Worm (Caenorhabditis elegans) whole organism, L2 larva: ENCODE results near the gene twk-26.

ENCODE experiments used
- C34F6.9 ChIP-seq: fragments of 150-350 bp; optimal IDR thresholded peaks from 2 replicates; lab custom pipeline; 2014; ENCODE audit warnings: missing biosample characterization, missing genetic modification characterization
- F13H6.1 ChIP-seq: sonication (generic microtip); optimal IDR thresholded peaks from 2 replicates; lab custom pipeline; 2016; ENCODE audit warnings: missing genetic modification characterization, missing compliant biosample characterization
- Y55F3AM.14 ChIP-seq: fragments of 200-800 bp; sonication (Bioruptor generic); optimal IDR thresholded peaks from 2 replicates; lab custom pipeline; 2018; ENCODE audit warnings: mild to moderate bottlenecking, missing genetic modification characterization, missing compliant biosample characterization
- alr-1 ChIP-seq: fragments of 150-350 bp; optimal IDR thresholded peaks from 2 replicates; lab custom pipeline; 2014; ENCODE audit warnings: missing biosample characterization, missing genetic modification characterization
- ama-1 ChIP-seq: fragments of 150-350 bp; optimal IDR thresholded peaks from 2 replicates; lab custom pipeline; 2018; ENCODE audit warnings: inconsistent platforms
- blmp-1 ChIP-seq: sonication (generic microtip); optimal IDR thresholded peaks from 2 replicates; lab custom pipeline; 2017; ENCODE audit warnings: missing genetic modification characterization, mild to moderate bottlenecking, missing compliant biosample characterization, antibody characterized with exemption, moderate library complexity; ENCODE audit not compliant: insufficient read depth
- ceh-82 ChIP-seq: fragments of 150-350 bp; optimal IDR thresholded peaks from 2 replicates; lab custom pipeline; 2014; ENCODE audit warnings: missing biosample characterization, missing genetic modification characterization
- crh-2 ChIP-seq: sonication (generic microtip); optimal IDR thresholded peaks from 2 replicates; lab custom pipeline; 2017; ENCODE audit warnings: missing biosample characterization, missing genetic modification characterization
- egl-27 ChIP-seq: sonication (generic microtip); optimal IDR thresholded peaks from 3 replicates; lab custom pipeline; 2017; ENCODE audit warnings: missing biosample characterization, missing genetic modification reagents, missing genetic modification characterization
- elt-1 ChIP-seq: fragments of 150-350 bp; optimal IDR thresholded peaks from 2 replicates; lab custom pipeline; 2014; ENCODE audit warnings: missing biosample characterization, missing genetic modification characterization
- elt-3 ChIP-seq: sonication (generic microtip); optimal IDR thresholded peaks from 2 replicates; lab custom pipeline; 2017; ENCODE audit warnings: missing biosample characterization, missing genetic modification characterization
- fos-1 ChIP-seq: fragments of 150-350 bp; optimal IDR thresholded peaks from 2 replicates; lab custom pipeline; 2014; ENCODE audit warnings: missing biosample characterization, missing genetic modification characterization
- gmeb-1 ChIP-seq: fragments of 150-350 bp; optimal IDR thresholded peaks from 2 replicates; lab custom pipeline; 2014; ENCODE audit warnings: missing biosample characterization, missing genetic modification characterization
- lin-11 ChIP-seq: fragments of 150-350 bp; sonication (generic microtip); optimal IDR thresholded peaks from 2 replicates; lab custom pipeline; 2014; ENCODE audit warnings: missing biosample characterization, missing genetic modification characterization, inconsistent platforms, mixed read lengths
- lin-13 ChIP-seq: fragments of 150-350 bp; optimal IDR thresholded peaks from 2 replicates; lab custom pipeline; 2014; ENCODE audit warnings: missing biosample characterization, missing genetic modification reagents, missing genetic modification characterization
- lin-39 ChIP-seq: fragments of 150-350 bp; optimal IDR thresholded peaks from 2 replicates; lab custom pipeline; 2014; ENCODE audit warnings: missing biosample characterization, missing genetic modification reagents, missing genetic modification characterization
- lsy-2 ChIP-seq, 2 experiments: fragments of 150-350 bp in 1 of 2; sonication (generic microtip) in 1 of 2; optimal IDR thresholded peaks; 2 replicates each; lab custom pipeline; 2014 to 2017; ENCODE audit warnings: missing biosample characterization in 2 of 2, missing genetic modification characterization in 2 of 2
- mab-5 ChIP-seq: fragments of 150-350 bp; optimal IDR thresholded peaks from 2 replicates; lab custom pipeline; 2014; ENCODE audit warnings: missing biosample characterization, missing genetic modification characterization
- mbf-1 ChIP-seq: sonication (generic microtip); optimal IDR thresholded peaks from 2 replicates; lab custom pipeline; 2017; ENCODE audit warnings: missing biosample characterization, missing genetic modification characterization
- mdl-1 ChIP-seq, 2 experiments: fragments of 150-350 bp in 1 of 2; sonication (generic microtip) in 1 of 2; optimal IDR thresholded peaks; 2 replicates each; lab custom pipeline; 2017; ENCODE audit warnings: missing biosample characterization in 2 of 2, missing genetic modification characterization in 2 of 2
- nhr-11 ChIP-seq: fragments of 150-350 bp; optimal IDR thresholded peaks from 2 replicates; lab custom pipeline; 2014; ENCODE audit warnings: missing biosample characterization, missing genetic modification characterization
- nhr-12 ChIP-seq: fragments of 150-350 bp; optimal IDR thresholded peaks from 2 replicates; lab custom pipeline; 2014; ENCODE audit warnings: missing biosample characterization, missing genetic modification characterization
- nhr-129 ChIP-seq: fragments of 150-350 bp; optimal IDR thresholded peaks from 2 replicates; lab custom pipeline; 2014; ENCODE audit warnings: missing biosample characterization, missing genetic modification characterization
- nhr-21 ChIP-seq: fragments of 150-350 bp; optimal IDR thresholded peaks from 2 replicates; lab custom pipeline; 2014; ENCODE audit warnings: missing biosample characterization, missing genetic modification characterization
- nhr-23 ChIP-seq: fragments of 150-350 bp; optimal IDR thresholded peaks from 2 replicates; lab custom pipeline; 2014; ENCODE audit warnings: missing biosample characterization, missing genetic modification reagents, missing genetic modification characterization
- nhr-237 ChIP-seq: fragments of 150-350 bp; optimal IDR thresholded peaks from 2 replicates; lab custom pipeline; 2014; ENCODE audit warnings: missing biosample characterization, missing genetic modification characterization
- nhr-25 ChIP-seq: fragments of 150-350 bp; sonication (generic microtip); optimal IDR thresholded peaks from 3 replicates; lab custom pipeline; 2014; ENCODE audit warnings: missing biosample characterization, missing genetic modification characterization
- nhr-6 ChIP-seq: fragments of 150-350 bp; optimal IDR thresholded peaks from 2 replicates; lab custom pipeline; 2014; ENCODE audit warnings: missing biosample characterization, missing genetic modification characterization
- sem-4 ChIP-seq: fragments of 150-350 bp; optimal IDR thresholded peaks from 2 replicates; lab custom pipeline; 2014; ENCODE audit warnings: missing biosample characterization, missing genetic modification reagents, missing genetic modification characterization
- skn-1 ChIP-seq: sonication (generic microtip); optimal IDR thresholded peaks from 2 replicates; lab custom pipeline; 2017; ENCODE audit warnings: missing biosample characterization, missing genetic modification characterization
- sma-3 ChIP-seq: sonication (generic microtip); optimal IDR thresholded peaks from 2 replicates; lab custom pipeline; 2016; ENCODE audit warnings: missing genetic modification reagents, missing genetic modification characterization, missing compliant biosample characterization
- sma-9 ChIP-seq, 2 experiments: fragments of 150-350 bp in 1 of 2; sonication (generic microtip) in 1 of 2; optimal IDR thresholded peaks; 2 replicates each; lab custom pipeline; 2014 to 2016; ENCODE audit warnings: missing genetic modification characterization in 2 of 2, mild to moderate bottlenecking in 1 of 2, missing biosample characterization in 1 of 2, missing compliant biosample characterization in 1 of 2, missing genetic modification reagents in 1 of 2, moderate library complexity in 1 of 2
- unc-39 ChIP-seq: fragments of 150-350 bp; optimal IDR thresholded peaks from 2 replicates; lab custom pipeline; 2014; ENCODE audit warnings: missing biosample characterization, missing genetic modification characterization
- unc-55 ChIP-seq: fragments of 150-350 bp; sonication (generic microtip); optimal IDR thresholded peaks from 3 replicates; lab custom pipeline; 2014; ENCODE audit warnings: missing biosample characterization, missing genetic modification reagents, missing genetic modification characterization
- zag-1 ChIP-seq: fragments of 150-350 bp; optimal IDR thresholded peaks from 2 replicates; lab custom pipeline; 2014; ENCODE audit warnings: missing biosample characterization, missing genetic modification characterization
- ztf-4 ChIP-seq: fragments of 150-350 bp; optimal IDR thresholded peaks from 2 replicates; lab custom pipeline; 2014; ENCODE audit warnings: missing biosample characterization, missing genetic modification characterization

Gene twk-26

ce11 chrX:3024637-3025113 is 29.9 kb downstream of the twk-26 start, which contains the start of gene aqp-7:
aqp-7 (plus strand) TSS chrX:3025063.
- peak; percentile 9 for TF ChIP-seq sem-4
- no peak for TF ChIP-seq nhr-21 (tag; lab: Kevin White, UChicago)
- no peak for TF ChIP-seq gmeb-1 (tag; lab: Kevin White, UChicago)
- TF ChIP-seq ama-1 (lab: Kevin White, UChicago), result no peak
- no peak for TF ChIP-seq elt-1 (tag; lab: Kevin White, UChicago)
- TF ChIP-seq Y55F3AM.14 (GFP tag; lab: Kevin White, UChicago), result no peak
- TF ChIP-seq nhr-129 (tag; lab: Kevin White, UChicago), result no peak
- no peak for TF ChIP-seq elt-3 (tag; lab: Kevin White, UChicago)
- no peak for TF ChIP-seq sma-9 (GFP tag; optimal IDR thresholded peaks at IDR 0.05; lab: Kevin White, UChicago)
- no peak for TF ChIP-seq sma-9 (tag; optimal IDR thresholded peaks at IDR 0.05; lab: Kevin White, UChicago)
- no peak for TF ChIP-seq mbf-1 (tag; lab: Kevin White, UChicago)
- no peak for TF ChIP-seq nhr-11 (tag; lab: Kevin White, UChicago)
- TF ChIP-seq unc-55 (GFP tag; lab: Kevin White, UChicago), result no peak
- TF ChIP-seq zag-1, result peak; percentile 19
- no peak for TF ChIP-seq nhr-237 (tag; lab: Kevin White, UChicago)
- no peak for TF ChIP-seq alr-1
- TF ChIP-seq nhr-6 (tag; lab: Kevin White, UChicago), result no peak
- TF ChIP-seq ceh-82, result no peak
- TF ChIP-seq lsy-2 (tag; optimal IDR thresholded peaks at IDR 0.05; lab: Kevin White, UChicago), result peak in 1 of 2 experiments; percentile 3
- no peak for TF ChIP-seq nhr-23 (tag; lab: Kevin White, UChicago)
- TF ChIP-seq nhr-12 (tag; lab: Kevin White, UChicago), result no peak

- TF ChIP-seq F13H6.1 (tag; lab: Kevin White, UChicago), result peak; percentile 33
- no peak for TF ChIP-seq skn-1
- peak; percentile 54 for TF ChIP-seq ama-1 (lab: Kevin White, UChicago)
- no peak for TF ChIP-seq blmp-1 (tag; lab: Kevin White, UChicago)
- TF ChIP-seq mdl-1 (tag; optimal IDR thresholded peaks at IDR 0.05; lab: Kevin White, UChicago), result no peak
- TF ChIP-seq mab-5, result no peak
- no peak for TF ChIP-seq Y55F3AM.14 (GFP tag; lab: Kevin White, UChicago)
- no peak for TF ChIP-seq ceh-82
- no peak for TF ChIP-seq nhr-237 (tag; lab: Kevin White, UChicago)
- TF ChIP-seq lin-13 (GFP tag; lab: Kevin White, UChicago), result no peak
- TF ChIP-seq sma-9 (GFP tag; optimal IDR thresholded peaks at IDR 0.05; lab: Kevin White, UChicago), result peak; percentile 78
- no peak for TF ChIP-seq sma-9 (tag; optimal IDR thresholded peaks at IDR 0.05; lab: Kevin White, UChicago)
- no peak for TF ChIP-seq nhr-11 (tag; lab: Kevin White, UChicago)
- peak; percentile 17 for TF ChIP-seq C34F6.9 (tag; lab: Kevin White, UChicago)
- no peak for TF ChIP-seq lin-39 (tag; lab: Kevin White, UChicago)
- TF ChIP-seq lsy-2 (tag; optimal IDR thresholded peaks at IDR 0.05; lab: Kevin White, UChicago), result peak in 1 of 2 experiments; percentile 10
- TF ChIP-seq egl-27 (tag; lab: Kevin White, UChicago), result no peak
- no peak for TF ChIP-seq sma-3 (GFP tag; lab: Kevin White, UChicago)
- peak; percentile 13 for TF ChIP-seq ztf-4 (tag; lab: Kevin White, UChicago)
- no peak for TF ChIP-seq nhr-25 (tag; lab: Kevin White, UChicago)
- no peak for TF ChIP-seq fos-1 (tag; lab: Kevin White, UChicago)
- no peak for TF ChIP-seq unc-55 (GFP tag; lab: Kevin White, UChicago)
- TF ChIP-seq lin-11 (tag; lab: Kevin White, UChicago), result no peak
- no peak for TF ChIP-seq unc-39 (tag; lab: Kevin White, UChicago)
- TF ChIP-seq nhr-129 (tag; lab: Kevin White, UChicago), result peak; percentile 65
Measured at ce11 chrX:3023552-3024183, 31.0 kb downstream of the twk-26 start.

- peak; percentile 22 for TF ChIP-seq lin-11 (tag; lab: Kevin White, UChicago)
- peak; percentile 10 for TF ChIP-seq sma-9 (GFP tag; optimal IDR thresholded peaks at IDR 0.05; lab: Kevin White, UChicago)
- no peak for TF ChIP-seq sma-9 (tag; optimal IDR thresholded peaks at IDR 0.05; lab: Kevin White, UChicago)
- TF ChIP-seq crh-2 (tag; lab: Kevin White, UChicago), result no peak
- peak; percentile 40 for TF ChIP-seq C34F6.9 (tag; lab: Kevin White, UChicago)
- peak; percentile 50 for TF ChIP-seq unc-55 (GFP tag; lab: Kevin White, UChicago)
- peak; percentile 93 for TF ChIP-seq nhr-129 (tag; lab: Kevin White, UChicago)
- no peak for TF ChIP-seq nhr-6 (tag; lab: Kevin White, UChicago)
Measured at ce11 chrX:3022330-3023088, 32.1 kb downstream of the twk-26 start.
